Fruit fly (Drosophila melanogaster): Measurements from ENCODE around the gene wupA.

- no peak for TF ChIP-seq pan (optimal IDR thresholded peaks at IDR 0.05)
- no peak for TF ChIP-seq psq (optimal IDR thresholded peaks at IDR 0.05)
- TF ChIP-seq EcR (GFP tag; optimal IDR thresholded peaks at IDR 0.05) = no peak
- TF ChIP-seq usp (GFP tag; optimal IDR thresholded peaks at IDR 0.05) = no peak
Measured at dm6 chrX:18058108-18058507, 58.6 kb downstream of the wupA start.
